Fruit fly (Drosophila melanogaster) whole organism, embryonic: Measurements from ENCODE around the gene Ns1.

Source experiments
- Bdp1 ChIP-seq: fragments of 200-800 bp; sonication (Bioruptor generic); optimal IDR thresholded peaks from 3 replicates; lab custom pipeline; 2016; ENCODE audit warnings: missing biosample characterization, missing genetic modification characterization
- Bgb ChIP-seq: fragments of 200-800 bp; sonication (Bioruptor generic); IDR thresholded peaks from 2 replicates; pipeline ENCODE4 v1.3.6; 2022; ENCODE audit warnings: missing biosample characterization, missing genetic modification characterization; ENCODE audit not compliant: partially characterized antibody
- CG12236 ChIP-seq: fragments of 200-800 bp; sonication (Bioruptor generic); optimal IDR thresholded peaks from 2 replicates; lab custom pipeline; 2016; ENCODE audit warnings: missing biosample characterization, missing genetic modification characterization
- CG12744 ChIP-seq: fragments of 200-800 bp; sonication (Bioruptor generic); optimal IDR thresholded peaks from 2 replicates; lab custom pipeline; 2016; ENCODE audit warnings: missing biosample characterization, missing genetic modification characterization
- CG13287 ChIP-seq: fragments of 200-800 bp; sonication (Bioruptor generic); IDR thresholded peaks from 2 replicates; pipeline ENCODE4 v1.3.6; 2022; ENCODE audit warnings: missing biosample characterization, missing genetic modification characterization; ENCODE audit not compliant: partially characterized antibody
- CG13775 ChIP-seq: fragments of 200-800 bp; sonication (Bioruptor generic); optimal IDR thresholded peaks from 3 replicates; lab custom pipeline; 2017; ENCODE audit warnings: missing biosample characterization, mild to moderate bottlenecking, missing genetic modification characterization
- CG14965 ChIP-seq: fragments of 200-800 bp; sonication (Bioruptor generic); optimal IDR thresholded peaks from 2 replicates; lab custom pipeline; 2016; ENCODE audit warnings: missing biosample characterization, missing genetic modification characterization, borderline replicate concordance
- CG15601 ChIP-seq: fragments of 200-800 bp; sonication (Bioruptor generic); optimal IDR thresholded peaks from 3 replicates; lab custom pipeline; 2019; ENCODE audit warnings: missing biosample characterization, mild to moderate bottlenecking, missing genetic modification characterization, moderate library complexity
- CG18619 ChIP-seq: fragments of 200-800 bp; sonication (Bioruptor generic); optimal IDR thresholded peaks from 3 replicates; lab custom pipeline; 2017; ENCODE audit warnings: missing biosample characterization, mild to moderate bottlenecking, missing genetic modification characterization
- CG2889 ChIP-seq: fragments of 200-800 bp; sonication (Bioruptor generic); IDR thresholded peaks from 3 replicates; pipeline ENCODE4 v1.3.6; 2022; ENCODE audit warnings: missing biosample characterization, missing genetic modification characterization
- CG42726 ChIP-seq: fragments of 200-800 bp; sonication (Bioruptor generic); IDR thresholded peaks from 2 replicates; pipeline ENCODE4 v1.3.6; 2022; ENCODE audit warnings: missing biosample characterization, missing genetic modification characterization; ENCODE audit not compliant: partially characterized antibody
- CG7372 ChIP-seq: fragments of 200-800 bp; sonication (Bioruptor generic); IDR thresholded peaks from 2 replicates; pipeline ENCODE4 v1.3.6; 2022; ENCODE audit warnings: missing biosample characterization, missing genetic modification characterization
- CG7786 ChIP-seq: fragments of 200-800 bp; sonication (Bioruptor generic); optimal IDR thresholded peaks from 2 replicates; lab custom pipeline; 2016; ENCODE audit warnings: missing biosample characterization, missing genetic modification characterization
- CG8089 ChIP-seq: fragments of 200-800 bp; sonication (Bioruptor generic); optimal IDR thresholded peaks from 3 replicates; lab custom pipeline; 2016; ENCODE audit warnings: missing biosample characterization, missing genetic modification characterization
- CTCF ChIP-seq: fragments of 200-800 bp; sonication (Bioruptor generic); optimal IDR thresholded peaks from 2 replicates; lab custom pipeline; 2017; ENCODE audit warnings: missing biosample characterization, mild to moderate bottlenecking, missing genetic modification characterization, moderate library complexity
- Ets65A ChIP-seq: fragments of 200-800 bp; sonication (Bioruptor generic); peaks from one replicate; lab custom pipeline; 2016; ENCODE audit warnings: missing biosample characterization, missing genetic modification characterization
- HHEX ChIP-seq: fragments of 200-800 bp; sonication (Bioruptor generic); optimal IDR thresholded peaks from 3 replicates; lab custom pipeline; 2017; ENCODE audit warnings: missing biosample characterization, mild to moderate bottlenecking, missing genetic modification characterization, missing genetic modification reagents
- Mrtf ChIP-seq: fragments of 200-800 bp; sonication (Bioruptor generic); IDR thresholded peaks from 3 replicates; pipeline ENCODE4 v1.3.6; 2022; ENCODE audit warnings: missing biosample characterization, missing genetic modification characterization
- Nf-YB ChIP-seq: fragments of 200-800 bp; sonication (Bioruptor generic); optimal IDR thresholded peaks from 3 replicates; lab custom pipeline; 2019; ENCODE audit warnings: missing biosample characterization, mild to moderate bottlenecking, missing genetic modification characterization, moderate library complexity
- Nf-YC ChIP-seq: fragments of 200-800 bp; optimal IDR thresholded peaks from 3 replicates; lab custom pipeline; 2019; ENCODE audit warnings: missing biosample characterization, mild to moderate bottlenecking, missing genetic modification characterization, moderate library complexity
- NfI ChIP-seq: fragments of 200-800 bp; sonication (Bioruptor generic); optimal IDR thresholded peaks from 3 replicates; lab custom pipeline; 2018; ENCODE audit warnings: missing biosample characterization, mild to moderate bottlenecking, missing genetic modification characterization, moderate library complexity
- Trl ChIP-seq, 3 experiments: fragments of >200 bp in 2 of 3; fragments of 200-800 bp in 1 of 3; sonication (Bioruptor generic) in 1 of 3; optimal IDR thresholded peaks; 2 replicates in 1 of 3; 3 replicates in 2 of 3; lab custom pipeline; 2016 to 2017; ENCODE audit warnings: missing biosample characterization in 1 of 3, missing genetic modification characterization in 1 of 3
- ase ChIP-seq: fragments of 200-800 bp; sonication (Bioruptor generic); IDR thresholded peaks from 3 replicates; pipeline ENCODE4 v1.3.6; 2022; ENCODE audit warnings: missing biosample characterization, missing genetic modification characterization
- az2 ChIP-seq: fragments of 200-800 bp; sonication (Bioruptor generic); optimal IDR thresholded peaks from 3 replicates; lab custom pipeline; 2016; ENCODE audit warnings: missing biosample characterization, missing genetic modification characterization
- cas ChIP-seq: fragments of 200-800 bp; sonication (Bioruptor generic); IDR thresholded peaks from 2 replicates; pipeline ENCODE4 v1.3.6; 2022; ENCODE audit warnings: missing biosample characterization, missing genetic modification characterization
- ems ChIP-seq: fragments of 200-800 bp; sonication (Bioruptor generic); optimal IDR thresholded peaks from 3 replicates; lab custom pipeline; 2016; ENCODE audit warnings: missing biosample characterization, missing genetic modification characterization
- ewg ChIP-seq: fragments of 200-800 bp; sonication (Bioruptor generic); optimal IDR thresholded peaks from 3 replicates; lab custom pipeline; 2017; ENCODE audit warnings: mild to moderate bottlenecking, missing biosample characterization, missing genetic modification reagents, missing genetic modification characterization
- grn ChIP-seq: fragments of 200-800 bp; sonication (Bioruptor generic); optimal IDR thresholded peaks from 3 replicates; lab custom pipeline; 2017; ENCODE audit warnings: missing biosample characterization, missing genetic modification characterization
- jumu ChIP-seq: fragments of 200-800 bp; sonication (Bioruptor generic); optimal IDR thresholded peaks from 3 replicates; lab custom pipeline; 2016; ENCODE audit warnings: missing biosample characterization, missing genetic modification characterization
- kay ChIP-seq: fragments of 200-800 bp; sonication (Bioruptor generic); optimal IDR thresholded peaks from 2 replicates; lab custom pipeline; 2016; ENCODE audit warnings: missing biosample characterization, missing genetic modification characterization
- nau ChIP-seq: fragments of 200-800 bp; sonication (Bioruptor generic); optimal IDR thresholded peaks from 3 replicates; lab custom pipeline; 2017; ENCODE audit warnings: missing biosample characterization, mild to moderate bottlenecking, missing genetic modification characterization, missing genetic modification reagents
- otp ChIP-seq: fragments of 200-800 bp; sonication (Bioruptor generic); IDR thresholded peaks from 3 replicates; pipeline ENCODE4, ENCODE4 v1.3.6; 2022; ENCODE audit warnings: missing biosample characterization, missing genetic modification characterization
- p53 ChIP-seq: fragments of 200-800 bp; sonication (Bioruptor generic); optimal IDR thresholded peaks from 2 replicates; lab custom pipeline; 2016; ENCODE audit warnings: missing biosample characterization, missing genetic modification characterization
- pfk ChIP-seq: fragments of 200-800 bp; sonication (Bioruptor generic); optimal IDR thresholded peaks from 2 replicates; lab custom pipeline; 2018; ENCODE audit warnings: missing biosample characterization, mild to moderate bottlenecking, missing genetic modification characterization, moderate library complexity
- seq ChIP-seq: fragments of 200-800 bp; sonication (Bioruptor generic); IDR thresholded peaks from 2 replicates; pipeline ENCODE4 v1.3.6; 2022; ENCODE audit warnings: missing biosample characterization, missing genetic modification characterization
- shn ChIP-seq: fragments of 200-800 bp; sonication (Bioruptor generic); optimal IDR thresholded peaks from 3 replicates; lab custom pipeline; 2016; ENCODE audit warnings: missing biosample characterization, missing genetic modification characterization
- zen2 ChIP-seq: fragments of 200-800 bp; sonication (Bioruptor generic); IDR thresholded peaks from 3 replicates; pipeline ENCODE4 v1.3.6; 2022; ENCODE audit warnings: missing biosample characterization, missing genetic modification characterization; ENCODE audit not compliant: partially characterized antibody

The Ns1 gene

DNA sequence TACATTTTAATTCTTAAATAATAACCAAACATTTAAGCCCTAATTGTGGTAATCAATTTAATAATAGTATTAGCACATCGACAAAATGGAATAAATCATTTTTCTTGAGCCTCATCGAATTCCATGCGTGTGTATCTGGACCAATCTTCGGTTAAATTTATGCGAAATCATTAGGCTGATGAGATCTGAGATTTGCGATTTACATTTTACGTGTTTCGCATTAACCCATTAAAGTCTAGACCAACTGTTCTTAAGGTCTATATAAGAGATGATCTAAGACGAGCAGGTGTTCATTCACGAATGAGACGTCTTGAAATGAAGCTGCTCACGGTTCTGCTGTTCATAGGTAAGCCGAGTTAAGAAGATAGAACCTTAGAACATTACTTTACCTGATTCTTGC is 41.0 kb downstream of the Ns1 start, which contains the start of gene CG31268:
Gene CG31268 (plus strand): TSS at position 301 of the 400 bp plus-strand sequence.
- no peak for TF ChIP-seq CG13287 (GFP tag; lab: Robert Waterston, UW)
- no peak for TF ChIP-seq NfI (GFP tag; lab: Kevin White, UChicago)
- no peak for TF ChIP-seq CG12236 (GFP tag; lab: Kevin White, UChicago)
- no peak for TF ChIP-seq ase (GFP tag; lab: Robert Waterston, UW)

- TF ChIP-seq ewg (GFP tag; lab: Kevin White, UChicago) (peak; percentile 14), Nf-YC (tag; lab: Kevin White, UChicago) (peak; percentile 86), CTCF (no peak), Nf-YB (GFP tag; lab: Kevin White, UChicago) (peak; percentile 83), otp (GFP tag; lab: Robert Waterston, UW) (no peak), nau (GFP tag; lab: Kevin White, UChicago) (no peak), CG7786 (GFP tag; lab: Kevin White, UChicago) (no peak), Mrtf (peak; percentile 24; the same call in 1 of the 3 replicates), CG8089 (GFP tag; lab: Kevin White, UChicago) (no peak), cas (no peak), grn (GFP tag; lab: Kevin White, UChicago) (peak; percentile 46), jumu (no peak), zen2 (GFP tag; lab: Robert Waterston, UW) (0 out of 3 replicates have a peak, but pooled peaks have one; percentile 23), seq (GFP tag; lab: Robert Waterston, UW) (peak; percentile 97), CG12744 (GFP tag; lab: Kevin White, UChicago) (no peak), Ets65A (GFP tag; lab: Kevin White, UChicago) (peak; percentile 22)
Measured at dm6 chr3R:17029796-17030195, 42.7 kb downstream of the Ns1 start.

DNA sequence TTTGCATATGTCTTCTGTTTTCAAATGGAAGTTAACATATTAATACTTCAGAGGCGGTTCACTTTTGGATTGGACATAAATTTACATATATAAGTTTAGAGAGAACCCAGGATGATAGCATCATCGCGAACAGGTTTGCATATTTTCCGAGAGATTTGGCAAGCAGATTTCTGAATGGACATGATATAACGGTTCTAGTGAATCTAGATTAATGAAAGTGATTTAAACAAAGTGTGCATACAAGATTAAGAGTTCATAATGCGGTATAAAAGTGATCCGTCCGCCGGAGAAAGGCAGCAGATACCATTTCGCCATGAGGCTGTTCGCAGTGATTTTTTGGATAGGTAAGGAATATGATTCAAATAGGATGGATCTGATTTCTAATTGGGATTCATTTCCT is 44.1 kb downstream of the Ns1 start, which contains the start of gene CG5225:
Gene CG5225 (plus strand): TSS at position 301 of the 400 bp plus-strand sequence.
- TF ChIP-seq CG13775 (no peak), p53 (GFP tag; lab: Kevin White, UChicago) (no peak), shn (GFP tag; lab: Kevin White, UChicago) (no peak), CG15601 (tag; lab: Kevin White, UChicago) (no peak), CG42726 (GFP tag; lab: Robert Waterston, UW) (no peak), Bgb (GFP tag; lab: Robert Waterston, UW) (no peak), CTCF (no peak), az2 (GFP tag; lab: Kevin White, UChicago) (no peak), CG18619 (GFP tag; lab: Kevin White, UChicago) (no peak), kay (GFP tag; lab: Kevin White, UChicago) (no peak), pfk (GFP tag; lab: Kevin White, UChicago) (no peak), CG7372 (no peak), Bdp1 (GFP tag; lab: Kevin White, UChicago) (no peak), CG2889 (GFP tag; lab: Robert Waterston, UW) (no peak), HHEX (GFP tag; lab: Kevin White, UChicago) (no peak), Trl (optimal IDR thresholded peaks at IDR 0.05; lab: Kevin White, UChicago) (no peak), Trl (GFP tag; optimal IDR thresholded peaks at IDR 0.05; lab: Kevin White, UChicago) (no peak), ems (GFP tag; lab: Kevin White, UChicago) (no peak), CG14965 (GFP tag; lab: Kevin White, UChicago) (no peak)
